Worm (Caenorhabditis elegans) whole organism, L4/young adult: ENCODE measurements around the gene C54D10.10.

ENCODE experiments used
- W03F9.2 ChIP-seq: fragments of 150-350 bp; optimal IDR thresholded peaks from 2 replicates; lab custom pipeline; 2014; ENCODE audit warnings: missing biosample characterization, missing genetic modification characterization
- dao-5 ChIP-seq: sonication (generic microtip); optimal IDR thresholded peaks from 2 replicates; lab custom pipeline; 2016; ENCODE audit warnings: missing genotype, missing genetic modification characterization, moderate library complexity, missing compliant biosample characterization
- him-1 ChIP-seq: sonication (generic microtip); optimal IDR thresholded peaks from 2 replicates; lab custom pipeline; 2016; ENCODE audit warnings: missing genotype, missing genetic modification reagents, missing genetic modification characterization, missing compliant biosample characterization

Gene C54D10.10

ce11 chrV:12466653-12467052, 16.9 kb upstream of the C54D10.10 start:
- TF ChIP-seq W03F9.2 (tag; lab: Kevin White, UChicago), result no peak
- no peak for TF ChIP-seq him-1 (tag; lab: Kevin White, UChicago)
- no peak for TF ChIP-seq dao-5

ce11 chrV:12465399-12465798, 15.6 kb upstream of the C54D10.10 start:
- TF ChIP-seq W03F9.2 (tag; lab: Kevin White, UChicago) (no peak), him-1 (tag; lab: Kevin White, UChicago) (peak; percentile 52)

ce11 chrV:12462908-12463307, 13.1 kb upstream of the C54D10.10 start, which contains the start of gene egl-10:
Gene egl-10, minus strand, starts transcription at chrV:12463008.
- TF ChIP-seq W03F9.2 (tag; lab: Kevin White, UChicago), result no peak
- TF ChIP-seq him-1 (tag; lab: Kevin White, UChicago), result no peak
- TF ChIP-seq dao-5, result no peak

- no peak for TF ChIP-seq him-1 (tag; lab: Kevin White, UChicago)
- no peak for TF ChIP-seq dao-5
- TF ChIP-seq W03F9.2 (tag; lab: Kevin White, UChicago), result no peak
Observed at ce11 chrV:12460583-12460982, 10.8 kb upstream of the C54D10.10 start.

ce11 chrV:12455695-12456094, 5.9 kb upstream of the C54D10.10 start:
- no peak for TF ChIP-seq dao-5
- peak; percentile 12 for TF ChIP-seq him-1 (tag; lab: Kevin White, UChicago)
- TF ChIP-seq W03F9.2 (tag; lab: Kevin White, UChicago), result no peak

- no peak for TF ChIP-seq him-1 (tag; lab: Kevin White, UChicago)
- no peak for TF ChIP-seq W03F9.2 (tag; lab: Kevin White, UChicago)
- TF ChIP-seq dao-5, result no peak
Observed at ce11 chrV:12450441-12450840, 639 bp upstream of the C54D10.10 start, which contains the start of gene F28C1.1. Gene F28C1.1, plus strand, starts transcription at chrV:12450805.

DNA sequence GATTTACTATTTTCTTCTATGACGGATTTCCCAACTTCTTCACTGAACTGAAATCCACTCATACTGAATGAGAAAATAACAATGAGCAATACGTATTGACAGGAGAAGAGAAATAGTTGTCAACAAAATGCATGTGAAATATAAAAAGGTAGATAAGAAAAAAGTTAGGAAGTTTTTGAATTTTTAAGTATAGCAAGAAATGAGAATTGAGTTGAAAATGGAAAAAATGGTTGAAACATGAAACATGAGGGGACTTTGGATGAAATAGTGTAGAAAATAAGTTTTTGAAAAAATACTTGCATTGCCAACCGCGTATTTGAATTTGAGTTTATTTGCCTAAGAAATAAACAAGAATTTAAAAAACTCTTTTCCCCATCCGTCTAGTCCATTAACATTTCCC, 2.9 kb downstream of the C54D10.10 start, which contains the start of the genes pals-38 and C54D10.9:
TSS of gene pals-38 (minus strand) at position 101 of the 400 bp plus-strand sequence.
TSS of gene C54D10.9 (plus strand) at position 259 of the 400 bp plus-strand sequence.
- TF ChIP-seq dao-5 (no peak), him-1 (tag; lab: Kevin White, UChicago) (no peak), W03F9.2 (tag; lab: Kevin White, UChicago) (no peak)

ce11 chrV:12443754-12444153, 6.0 kb downstream of the C54D10.10 start, which contains the start of gene pals-39:
Gene pals-39, minus strand, starts transcription at chrV:12443854.
- TF ChIP-seq him-1 (tag; lab: Kevin White, UChicago), result no peak
- TF ChIP-seq dao-5, result no peak
- no peak for TF ChIP-seq W03F9.2 (tag; lab: Kevin White, UChicago)

- TF ChIP-seq dao-5 (no peak), W03F9.2 (tag; lab: Kevin White, UChicago) (no peak), him-1 (tag; lab: Kevin White, UChicago) (no peak)
Observed at ce11 chrV:12441420-12441819, 8.4 kb downstream of the C54D10.10 start, which contains the start of gene pals-37. Gene pals-37, minus strand, starts transcription at chrV:12441520.

DNA sequence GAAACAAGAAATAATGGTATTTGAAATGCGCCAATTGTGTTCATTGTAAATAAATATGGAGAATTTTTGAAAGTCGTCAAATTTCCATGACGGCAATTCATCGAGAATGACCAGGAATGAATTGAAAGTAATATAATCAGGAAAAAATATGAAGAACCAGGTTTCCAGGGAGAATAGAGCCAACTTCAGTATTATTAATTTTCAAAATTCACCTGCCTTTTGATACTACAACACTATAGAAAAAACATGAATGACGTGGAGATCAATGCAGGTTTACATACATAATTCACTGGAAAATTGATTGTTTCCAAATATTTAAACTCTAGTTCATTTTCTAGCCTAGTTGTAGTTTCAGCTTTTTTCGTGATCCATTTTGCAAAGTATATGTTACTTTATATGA, 16.1 kb downstream of the C54D10.10 start, which contains the start of gene srh-25:
TSS of gene srh-25 (minus strand) at position 101 of the 400 bp plus-strand sequence.
- no peak for TF ChIP-seq dao-5
- no peak for TF ChIP-seq W03F9.2 (tag; lab: Kevin White, UChicago)
- TF ChIP-seq him-1 (tag; lab: Kevin White, UChicago), result no peak

ce11 chrV:12433105-12433504, 16.7 kb downstream of the C54D10.10 start:
- TF ChIP-seq him-1 (tag; lab: Kevin White, UChicago), result no peak

- TF ChIP-seq dao-5 (no peak), W03F9.2 (tag; lab: Kevin White, UChicago) (no peak), him-1 (tag; lab: Kevin White, UChicago) (no peak)
Observed at ce11 chrV:12432111-12432510, 17.7 kb downstream of the C54D10.10 start, which contains the start of gene C54D10.13. Gene C54D10.13, minus strand, starts transcription at chrV:12432289.

DNA sequence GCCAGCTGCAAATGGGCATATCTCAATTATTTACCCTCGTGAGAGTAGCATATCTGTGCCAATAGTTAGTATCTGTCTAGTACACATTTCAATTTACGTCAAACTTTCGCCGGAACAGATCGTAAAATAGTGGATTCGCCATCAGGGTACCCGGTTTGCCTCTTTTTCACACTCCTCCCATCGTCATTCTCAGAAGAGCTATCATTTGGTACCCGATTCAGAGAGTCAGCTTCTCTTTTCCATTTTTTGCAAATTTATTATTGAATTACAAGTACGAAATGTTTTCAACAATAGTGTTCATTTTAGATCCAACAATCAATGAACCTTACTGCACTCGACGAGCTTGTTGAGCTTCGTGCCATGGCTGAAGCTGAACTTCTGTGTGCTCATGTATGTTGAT, 20.8 kb downstream of the C54D10.10 start, which contains the start of gene C54D10.5:
TSS of gene C54D10.5 (plus strand) at position 301 of the 400 bp plus-strand sequence.
- TF ChIP-seq dao-5 (no peak), him-1 (tag; lab: Kevin White, UChicago) (no peak), W03F9.2 (tag; lab: Kevin White, UChicago) (no peak)

DNA sequence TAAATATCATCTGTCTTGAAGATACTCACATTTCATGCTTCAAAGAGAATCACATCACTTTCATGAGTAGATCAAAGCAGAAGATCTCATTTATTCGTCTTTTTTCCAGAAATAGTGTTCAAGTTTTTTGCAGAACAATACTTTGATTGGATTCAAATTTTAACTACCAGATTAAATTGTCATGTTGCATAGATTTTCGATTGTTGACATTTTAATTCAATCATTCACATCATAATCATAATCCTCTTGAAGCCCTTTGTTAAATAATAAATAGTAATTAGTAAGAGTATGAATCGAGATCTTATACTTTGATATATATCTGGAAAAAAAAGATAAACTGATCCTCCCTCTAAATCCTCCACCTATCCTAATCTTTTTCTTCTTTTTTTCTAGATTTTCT, 22.0 kb downstream of the C54D10.10 start:
- no peak for TF ChIP-seq W03F9.2 (tag; lab: Kevin White, UChicago)
- no peak for TF ChIP-seq dao-5
- TF ChIP-seq him-1 (tag; lab: Kevin White, UChicago), result no peak

DNA sequence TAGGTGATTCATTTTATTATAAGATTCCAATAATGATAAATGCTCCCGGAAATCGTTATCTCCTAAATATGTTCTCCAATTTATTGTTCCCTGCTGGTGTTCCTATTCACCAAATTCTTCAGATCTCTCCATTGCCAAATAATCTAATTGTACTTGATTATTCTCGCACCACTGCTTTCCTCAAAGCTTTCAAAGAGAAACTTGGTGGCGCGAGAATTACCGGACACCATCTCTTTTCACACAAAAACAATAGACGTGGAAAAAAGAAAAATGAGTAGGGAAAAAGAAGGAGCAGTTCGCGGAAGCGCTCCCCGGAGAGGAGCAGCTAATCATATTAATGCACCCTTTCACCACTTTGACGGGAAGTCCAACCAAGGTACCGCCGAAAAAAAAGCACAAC, 28.4 kb downstream of the C54D10.10 start:
- TF ChIP-seq W03F9.2 (tag; lab: Kevin White, UChicago), result no peak
- TF ChIP-seq him-1 (tag; lab: Kevin White, UChicago), result no peak
- TF ChIP-seq dao-5, result no peak
